Fruit fly (Drosophila melanogaster) whole organism, embryonic: Measurements from ENCODE around the gene trio.

Experiments used
- Asciz ChIP-seq: fragments of 200-800 bp; sonication (Bioruptor generic); optimal IDR thresholded peaks from 2 replicates; lab custom pipeline; 2017; ENCODE audit warnings: missing biosample characterization, mild to moderate bottlenecking, missing genetic modification characterization, missing genetic modification reagents
- Blimp-1 ChIP-seq: fragments of 200-800 bp; sonication (Bioruptor generic); optimal IDR thresholded peaks from 3 replicates; lab custom pipeline; 2018; ENCODE audit warnings: missing biosample characterization, missing genetic modification characterization, mild to moderate bottlenecking, moderate library complexity, missing genetic modification reagents
- BtbVII ChIP-seq: fragments of 200-800 bp; sonication (Bioruptor generic); optimal IDR thresholded peaks from 3 replicates; lab custom pipeline; 2017; ENCODE audit warnings: missing biosample characterization, mild to moderate bottlenecking, missing genetic modification characterization
- CG10209 ChIP-seq: fragments of 200-800 bp; sonication (Bioruptor generic); optimal IDR thresholded peaks from 3 replicates; lab custom pipeline; 2017; ENCODE audit warnings: missing biosample characterization, mild to moderate bottlenecking, missing genetic modification characterization, missing genetic modification reagents
- CG10979 ChIP-seq: fragments of 200-800 bp; sonication (Bioruptor generic); optimal IDR thresholded peaks from 2 replicates; lab custom pipeline; 2018; ENCODE audit warnings: missing biosample characterization, mild to moderate bottlenecking, missing genetic modification characterization, moderate library complexity
- CG11085 ChIP-seq: fragments of 200-800 bp; sonication (Bioruptor generic); IDR thresholded peaks from 2 replicates; pipeline ENCODE4 v1.3.6; 2022; ENCODE audit warnings: missing biosample characterization, missing genetic modification characterization
- CG11504 ChIP-seq: fragments of 200-800 bp; sonication (Bioruptor generic); optimal IDR thresholded peaks from 3 replicates; lab custom pipeline; 2019; ENCODE audit warnings: missing biosample characterization, mild to moderate bottlenecking, missing genetic modification characterization, moderate library complexity
- CG11560 ChIP-seq: fragments of 200-800 bp; sonication (Bioruptor generic); IDR thresholded peaks from 3 replicates; pipeline ENCODE4 v1.3.6; 2022; ENCODE audit warnings: missing biosample characterization, missing genetic modification characterization
- CG13424 ChIP-seq: fragments of 200-800 bp; sonication (Bioruptor generic); optimal IDR thresholded peaks from 2 replicates; lab custom pipeline; 2019; ENCODE audit warnings: missing biosample characterization, mild to moderate bottlenecking, missing genetic modification characterization, moderate library complexity
- CG14710 ChIP-seq: fragments of 200-800 bp; sonication (Bioruptor generic); optimal IDR thresholded peaks from 3 replicates; lab custom pipeline; 2019; ENCODE audit warnings: missing biosample characterization, mild to moderate bottlenecking, missing genetic modification characterization, moderate library complexity
- CG15696 ChIP-seq: fragments of 200-800 bp; sonication (Bioruptor generic); optimal IDR thresholded peaks from 2 replicates; lab custom pipeline; 2019; ENCODE audit warnings: missing biosample characterization, mild to moderate bottlenecking, missing genetic modification characterization, moderate library complexity
- CG16779 ChIP-seq: fragments of 200-800 bp; sonication (Bioruptor generic); IDR thresholded peaks from 2 replicates; pipeline ENCODE4 v1.3.6; 2022; ENCODE audit warnings: missing biosample characterization, missing genetic modification characterization
- CG17359 ChIP-seq: fragments of 200-800 bp; sonication (Bioruptor generic); optimal IDR thresholded peaks from 3 replicates; lab custom pipeline; 2018; ENCODE audit warnings: missing biosample characterization, mild to moderate bottlenecking, missing genetic modification characterization, moderate library complexity
- CG2202 ChIP-seq: fragments of 200-800 bp; sonication (Bioruptor generic); optimal IDR thresholded peaks from 2 replicates; lab custom pipeline; 2018; ENCODE audit warnings: missing biosample characterization, mild to moderate bottlenecking, missing genetic modification characterization
- CG2678 ChIP-seq: fragments of 200-800 bp; sonication (Bioruptor generic); optimal IDR thresholded peaks from 3 replicates; lab custom pipeline; 2019; ENCODE audit warnings: missing biosample characterization, mild to moderate bottlenecking, missing genetic modification characterization, moderate library complexity
- CG6254 ChIP-seq: fragments of 200-800 bp; sonication (Bioruptor generic); optimal IDR thresholded peaks from 3 replicates; lab custom pipeline; 2017; ENCODE audit warnings: mild to moderate bottlenecking, missing biosample characterization, missing genetic modification reagents, missing genetic modification characterization
- CG7839 ChIP-seq: fragments of 200-800 bp; sonication (Bioruptor generic); optimal IDR thresholded peaks from 3 replicates; lab custom pipeline; 2018; ENCODE audit warnings: missing biosample characterization, mild to moderate bottlenecking, missing genetic modification characterization, moderate library complexity
- CG8765 ChIP-seq: fragments of 200-800 bp; sonication (Bioruptor generic); IDR thresholded peaks from 2 replicates; pipeline ENCODE4 v1.3.6; 2022; ENCODE audit warnings: missing biosample characterization, missing genetic modification characterization
- CG9797 ChIP-seq: fragments of 200-800 bp; sonication (Bioruptor generic); optimal IDR thresholded peaks from 3 replicates; lab custom pipeline; 2018; ENCODE audit warnings: missing biosample characterization, mild to moderate bottlenecking, missing genetic modification characterization
- CG9817 ChIP-seq: fragments of 200-800 bp; sonication (Bioruptor generic); optimal IDR thresholded peaks from 2 replicates; lab custom pipeline; 2018; ENCODE audit warnings: missing biosample characterization, mild to moderate bottlenecking, missing genetic modification characterization, moderate library complexity
- D ChIP-seq, 2 experiments: fragments of 200-800 bp in 1 of 2; fragments of >200 bp in 1 of 2; sonication (Bioruptor generic) in 1 of 2; optimal IDR thresholded peaks; 2 replicates in 1 of 2; 3 replicates in 1 of 2; lab custom pipeline; 2017; ENCODE audit warnings: mild to moderate bottlenecking in 1 of 2, missing biosample characterization in 1 of 2, missing genetic modification characterization in 1 of 2, missing genetic modification reagents in 1 of 2
- D19A ChIP-seq: fragments of 200-800 bp; optimal IDR thresholded peaks from 3 replicates; lab custom pipeline; 2019; ENCODE audit warnings: missing biosample characterization, mild to moderate bottlenecking, missing genetic modification characterization, moderate library complexity
- Gsc ChIP-seq: fragments of 200-800 bp; sonication (Bioruptor generic); IDR thresholded peaks from 2 replicates; pipeline ENCODE4 v1.3.6; 2022; ENCODE audit warnings: missing biosample characterization, missing genetic modification characterization
- Spps ChIP-seq: fragments of 200-800 bp; sonication (Bioruptor generic); optimal IDR thresholded peaks from 2 replicates; lab custom pipeline; 2018; ENCODE audit warnings: missing biosample characterization, mild to moderate bottlenecking, missing genetic modification characterization
- dmrt99B ChIP-seq: fragments of 200-800 bp; sonication (Bioruptor generic); optimal IDR thresholded peaks from 2 replicates; lab custom pipeline; 2018; ENCODE audit warnings: missing biosample characterization, mild to moderate bottlenecking, missing genetic modification characterization, moderate library complexity
- fd96Cb ChIP-seq: fragments of 200-800 bp; sonication (Bioruptor generic); optimal IDR thresholded peaks from 2 replicates; lab custom pipeline; 2018; ENCODE audit warnings: missing biosample characterization, mild to moderate bottlenecking, missing genetic modification characterization, moderate library complexity
- gfzf ChIP-seq: fragments of 200-800 bp; sonication (Bioruptor generic); optimal IDR thresholded peaks from 2 replicates; lab custom pipeline; 2016; ENCODE audit warnings: missing biosample characterization, mild to moderate bottlenecking, missing genetic modification characterization, moderate library complexity
- grau ChIP-seq: fragments of 200-800 bp; optimal IDR thresholded peaks from 3 replicates; lab custom pipeline; 2019; ENCODE audit warnings: missing biosample characterization, mild to moderate bottlenecking, missing genetic modification characterization, moderate library complexity
- gsb ChIP-seq: fragments of 200-800 bp; sonication (Bioruptor generic); IDR thresholded peaks from 2 replicates; pipeline ENCODE4 v1.3.6; 2022; ENCODE audit warnings: missing biosample characterization, missing genetic modification characterization
- lab ChIP-seq: fragments of 200-800 bp; sonication (Bioruptor generic); optimal IDR thresholded peaks from 3 replicates; lab custom pipeline; 2017; ENCODE audit warnings: missing biosample characterization, missing genetic modification characterization, mild to moderate bottlenecking, moderate library complexity, missing genetic modification reagents
- nom ChIP-seq: fragments of 200-800 bp; sonication (Bioruptor generic); optimal IDR thresholded peaks from 2 replicates; lab custom pipeline; 2017; ENCODE audit warnings: missing biosample characterization, missing genetic modification characterization, mild to moderate bottlenecking, moderate library complexity, missing genetic modification reagents
- p53 ChIP-seq: fragments of 200-800 bp; sonication (Bioruptor generic); optimal IDR thresholded peaks from 2 replicates; lab custom pipeline; 2016; ENCODE audit warnings: missing biosample characterization, missing genetic modification characterization
- phol ChIP-seq: fragments of 200-800 bp; sonication (Bioruptor generic); optimal IDR thresholded peaks from 3 replicates; lab custom pipeline; 2018; ENCODE audit warnings: missing biosample characterization, mild to moderate bottlenecking, missing genetic modification characterization, moderate library complexity
- psq ChIP-seq: fragments of 200-800 bp; sonication (Bioruptor generic); optimal IDR thresholded peaks from 2 replicates; lab custom pipeline; 2017; ENCODE audit warnings: missing biosample characterization, missing genetic modification characterization
- pzg ChIP-seq: fragments of 200-800 bp; sonication (Bioruptor generic); optimal IDR thresholded peaks from 3 replicates; lab custom pipeline; 2018; ENCODE audit warnings: missing biosample characterization, mild to moderate bottlenecking, missing genetic modification characterization, moderate library complexity
- sens ChIP-seq: fragments of 200-800 bp; sonication (Bioruptor generic); peaks from one replicate; lab custom pipeline; 2016; ENCODE audit warnings: missing biosample characterization, missing genetic modification characterization
- sisA ChIP-seq: fragments of 200-800 bp; sonication (Bioruptor generic); IDR thresholded peaks from 2 replicates; pipeline ENCODE4 v1.3.6; 2022; ENCODE audit warnings: missing biosample characterization, missing genetic modification characterization
- ssp ChIP-seq: fragments of 200-800 bp; sonication (Bioruptor generic); IDR thresholded peaks from 2 replicates; pipeline ENCODE4 v1.3.6; 2022; ENCODE audit warnings: missing biosample characterization, missing genetic modification characterization
- tap ChIP-seq: fragments of 200-800 bp; optimal IDR thresholded peaks from 3 replicates; lab custom pipeline; 2019; ENCODE audit warnings: missing biosample characterization, mild to moderate bottlenecking, missing genetic modification characterization, moderate library complexity
- zfh1 ChIP-seq: fragments of 200-800 bp; sonication (Bioruptor generic); IDR thresholded peaks from 3 replicates; pipeline ENCODE4 v1.3.6; 2022; ENCODE audit warnings: missing biosample characterization, missing genetic modification characterization

trio gene

dm6 chr3L:1082883-1083282 is 48.2 kb upstream of the trio start (continued):
- peak; percentile 30 for TF ChIP-seq CG11504

DNA sequence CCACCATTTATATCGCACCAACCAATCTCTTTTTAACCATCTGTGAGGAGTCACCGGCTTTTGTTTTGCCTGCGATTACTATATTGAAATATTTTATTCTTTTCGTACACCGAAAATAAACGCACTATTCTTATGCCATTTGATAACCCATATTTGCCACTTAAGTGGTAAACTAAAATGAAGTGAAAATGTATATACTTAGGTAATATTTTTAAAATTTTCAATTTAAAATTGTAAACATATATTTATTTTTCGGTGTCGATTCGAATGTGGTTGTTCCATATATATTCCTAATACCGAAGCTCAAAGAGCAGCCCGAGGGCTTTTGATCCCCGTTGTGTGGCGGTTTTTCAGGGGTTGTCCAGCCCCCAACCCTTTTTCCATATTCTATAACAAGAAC is 43.6 kb upstream of the trio start:
- TF ChIP-seq pzg (GFP tag; lab: Kevin White, UChicago) (no peak), CG2678 (tag; lab: Kevin White, UChicago) (peak; percentile 41), gsb (GFP tag; lab: Robert Waterston, UW) (no peak), CG11504 (peak; percentile 56), CG8765 (GFP tag; lab: Robert Waterston, UW) (no peak), grau (tag; lab: Kevin White, UChicago) (no peak), Spps (tag; lab: Kevin White, UChicago) (peak; percentile 4), CG10979 (tag; lab: Kevin White, UChicago) (peak; percentile 53), lab (GFP tag; lab: Kevin White, UChicago) (peak; percentile 13), CG9797 (GFP tag; lab: Kevin White, UChicago) (no peak), Blimp-1 (GFP tag; lab: Kevin White, UChicago) (peak; percentile 57), CG17359 (tag; lab: Kevin White, UChicago) (peak; percentile 47), gfzf (no peak), zfh1 (GFP tag; lab: Robert Waterston, UW) (no peak), Gsc (no peak), CG16779 (no peak), CG9817 (tag; lab: Kevin White, UChicago) (no peak), CG10209 (GFP tag; lab: Kevin White, UChicago) (no peak), CG6254 (peak; percentile 9), CG2202 (no peak), CG11085 (GFP tag; lab: Robert Waterston, UW) (no peak), CG15696 (tag; lab: Kevin White, UChicago) (no peak), p53 (GFP tag; lab: Kevin White, UChicago) (no peak), BtbVII (GFP tag; lab: Kevin White, UChicago) (no peak), CG7839 (tag; lab: Kevin White, UChicago) (peak; percentile 25), phol (tag; lab: Kevin White, UChicago) (peak; percentile 45), D19A (tag; lab: Kevin White, UChicago) (no peak), sisA (GFP tag; lab: Robert Waterston, UW) (peak; percentile 40; the same call in 1 of the 2 replicates), dmrt99B (peak; percentile 46), tap (peak; percentile 11), fd96Cb (tag; lab: Kevin White, UChicago) (peak; percentile 25), Asciz (GFP tag; lab: Kevin White, UChicago) (no peak), CG14710 (tag; lab: Kevin White, UChicago) (peak; percentile 11), sens (GFP tag; lab: Kevin White, UChicago) (peak; percentile 23), D (optimal IDR thresholded peaks at IDR 0.05; lab: Kevin White, UChicago) (no peak), D (GFP tag; optimal IDR thresholded peaks at IDR 0.05; lab: Kevin White, UChicago) (peak; percentile 49)

DNA sequence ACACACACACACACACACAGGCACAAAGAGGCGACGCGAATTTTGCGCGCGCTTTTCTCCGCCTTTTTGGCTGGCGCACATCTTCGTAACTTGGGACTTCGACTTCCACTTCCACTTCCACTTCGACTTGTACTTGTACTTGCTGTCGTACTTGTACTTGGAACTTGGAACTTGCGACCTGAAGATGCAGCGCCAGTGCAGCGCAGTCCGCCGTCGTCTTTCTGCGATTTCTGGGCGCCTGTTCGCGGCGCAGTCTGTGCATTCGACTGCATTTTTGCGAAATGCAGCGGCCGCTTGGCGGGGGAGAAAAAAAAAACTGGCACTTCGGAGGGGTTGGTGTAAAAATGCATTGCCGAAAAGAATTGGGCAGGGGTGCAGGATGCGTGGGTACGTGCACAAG is 42.4 kb upstream of the trio start:
- TF ChIP-seq psq (no peak), nom (GFP tag; lab: Kevin White, UChicago) (peak; percentile 14), CG11560 (tag; lab: Robert Waterston, UW) (0 out of 3 replicates have a peak, but pooled peaks have one; percentile 47), ssp (0 out of 2 replicates have a peak, but pooled peaks have one; percentile 4), CG13424 (tag; lab: Kevin White, UChicago) (no peak)
